Fruit fly (Drosophila melanogaster) S2 (cell line): ENCODE data around the gene EndoGI.

ENCODE experiments used
- CG8478 ChIP-seq: fragments of >200 bp; optimal IDR thresholded peaks from 2 replicates; lab custom pipeline; 2018
- CTCF ChIP-seq, 2 experiments: fragments of >200 bp; optimal IDR thresholded peaks; 2 replicates each; lab custom pipeline; 2018

dm6 chr2L:16281419-16282076 lies 24.1 kb downstream of the EndoGI start:
- TF ChIP-seq CG8478 (lab: Kevin White, UChicago) (no peak), CTCF (optimal IDR thresholded peaks at IDR 0.05; lab: Kevin White, UChicago) (no peak)
